Worm (Caenorhabditis elegans) whole organism, mixed stage, embryonic: ENCODE data around the gene npp-5.

ENCODE experiments used
- mab-5 ChIP-seq: fragments of 150-350 bp; optimal IDR thresholded peaks from 2 replicates; lab custom pipeline; 2014; ENCODE audit warnings: missing biosample characterization, missing genetic modification characterization
- nhr-2 ChIP-seq: fragments of 150-350 bp; optimal IDR thresholded peaks from 2 replicates; lab custom pipeline; 2014; ENCODE audit warnings: missing biosample characterization, missing genetic modification characterization
- nhr-237 ChIP-seq: fragments of 150-350 bp; optimal IDR thresholded peaks from 2 replicates; lab custom pipeline; 2014; ENCODE audit warnings: missing biosample characterization, missing genetic modification characterization
- pha-4 ChIP-seq: fragments of 150-350 bp; optimal IDR thresholded peaks from 2 replicates; lab custom pipeline; 2018; ENCODE audit warnings: missing biosample characterization, missing genetic modification reagents, missing genetic modification characterization
- snpc-4 ChIP-seq: fragments of 150-350 bp; optimal IDR thresholded peaks from 2 replicates; lab custom pipeline; 2014; ENCODE audit warnings: missing biosample characterization, missing genetic modification characterization
- unc-39 ChIP-seq: fragments of 150-350 bp; optimal IDR thresholded peaks from 2 replicates; lab custom pipeline; 2014; ENCODE audit warnings: missing biosample characterization, missing genetic modification characterization

- TF ChIP-seq nhr-237 (peak; percentile 34), pha-4 (tag; lab: Kevin White, UChicago) (peak; percentile 89), nhr-2 (tag; lab: Kevin White, UChicago) (peak; percentile 16), mab-5 (tag; lab: Kevin White, UChicago) (no peak), snpc-4 (no peak), unc-39 (tag; lab: Kevin White, UChicago) (no peak)
These were observed 34.6 kb upstream of the npp-5 start for ce11 chrII:11634057-11634676.
